Worm (Caenorhabditis elegans) whole organism, L3 larva: ENCODE results near the gene gsto-1.

Experiments
- R02D3.7 ChIP-seq: fragments of 150-350 bp; optimal IDR thresholded peaks from 2 replicates; lab custom pipeline; 2014; ENCODE audit warnings: missing biosample characterization, missing genetic modification characterization
- ceh-28 ChIP-seq: fragments of 150-350 bp; optimal IDR thresholded peaks from 2 replicates; lab custom pipeline; 2014; ENCODE audit warnings: missing biosample characterization, missing genetic modification reagents, missing genetic modification characterization
- ceh-82 ChIP-seq: fragments of 150-350 bp; optimal IDR thresholded peaks from 2 replicates; lab custom pipeline; 2014; ENCODE audit warnings: missing biosample characterization, missing genetic modification characterization
- daf-12 ChIP-seq: fragments of 150-350 bp; optimal IDR thresholded peaks from 2 replicates; lab custom pipeline; 2014; ENCODE audit warnings: missing biosample characterization, missing genetic modification reagents, missing genetic modification characterization
- egl-27 ChIP-seq: sonication (generic microtip); optimal IDR thresholded peaks from 4 replicates; lab custom pipeline; 2017; ENCODE audit warnings: missing biosample characterization, missing genetic modification reagents, missing genetic modification characterization
- egl-5 ChIP-seq: fragments of 150-350 bp; optimal IDR thresholded peaks from 2 replicates; lab custom pipeline; 2017; ENCODE audit warnings: missing biosample characterization, missing genetic modification reagents, missing genetic modification characterization, inconsistent platforms
- elt-2 ChIP-seq: sonication (generic microtip); optimal IDR thresholded peaks from 2 replicates; lab custom pipeline; 2016; ENCODE audit warnings: missing genetic modification reagents, mild to moderate bottlenecking, missing genetic modification characterization, missing compliant biosample characterization
- elt-3 ChIP-seq, 3 experiments: fragments of 150-350 bp in 1 of 3; sonication (generic microtip) in 2 of 3; optimal IDR thresholded peaks; 2 replicates in 2 of 3; 4 replicates in 1 of 3; lab custom pipeline; 2014 to 2017; ENCODE audit warnings: missing biosample characterization in 3 of 3, missing genetic modification characterization in 3 of 3
- eor-1 ChIP-seq, 2 experiments: fragments of 150-350 bp; optimal IDR thresholded peaks; 2 replicates each; lab custom pipeline; 2014 to 2018; ENCODE audit warnings: missing biosample characterization in 2 of 2, missing genetic modification characterization in 2 of 2
- fkh-2 ChIP-seq: fragments of 150-350 bp; optimal IDR thresholded peaks from 2 replicates; lab custom pipeline; 2014; ENCODE audit warnings: missing biosample characterization, missing genetic modification reagents, missing genetic modification characterization
- fos-1 ChIP-seq: fragments of 150-350 bp; optimal IDR thresholded peaks from 2 replicates; lab custom pipeline; 2014; ENCODE audit warnings: missing biosample characterization, missing genetic modification characterization
- hmg-11 ChIP-seq: sonication (generic microtip); optimal IDR thresholded peaks from 2 replicates; lab custom pipeline; 2016; ENCODE audit warnings: missing genetic modification characterization, missing compliant biosample characterization
- jun-1 ChIP-seq: fragments of 150-350 bp; optimal IDR thresholded peaks from 2 replicates; lab custom pipeline; 2014; ENCODE audit warnings: missing biosample characterization, missing genetic modification reagents, missing genetic modification characterization
- lin-15B ChIP-seq: fragments of 150-350 bp; optimal IDR thresholded peaks from 2 replicates; lab custom pipeline; 2014; ENCODE audit warnings: missing biosample characterization, missing genetic modification characterization
- lin-39 ChIP-seq: fragments of 150-350 bp; optimal IDR thresholded peaks from 2 replicates; lab custom pipeline; 2018; ENCODE audit warnings: missing biosample characterization, missing genetic modification reagents, missing genetic modification characterization
- lsy-12 ChIP-seq: sonication (generic microtip); optimal IDR thresholded peaks from 2 replicates; lab custom pipeline; 2016; ENCODE audit warnings: mild to moderate bottlenecking, missing genetic modification characterization, missing compliant biosample characterization
- nfya-1 ChIP-seq: sonication (generic microtip); optimal IDR thresholded peaks from 2 replicates; lab custom pipeline; 2017; ENCODE audit warnings: missing genetic modification characterization, mild to moderate bottlenecking, missing compliant biosample characterization, antibody characterized with exemption, moderate library complexity; ENCODE audit not compliant: insufficient read depth
- nhr-11 ChIP-seq: fragments of 150-350 bp; optimal IDR thresholded peaks from 2 replicates; lab custom pipeline; 2014; ENCODE audit warnings: missing biosample characterization, missing genetic modification characterization
- nhr-23 ChIP-seq: fragments of 150-350 bp; optimal IDR thresholded peaks from 2 replicates; lab custom pipeline; 2014; ENCODE audit warnings: missing biosample characterization, missing genetic modification reagents, missing genetic modification characterization
- nhr-237 ChIP-seq: fragments of 150-350 bp; optimal IDR thresholded peaks from 2 replicates; lab custom pipeline; 2014; ENCODE audit warnings: missing biosample characterization, missing genetic modification characterization
- nhr-25 ChIP-seq: sonication (generic microtip); optimal IDR thresholded peaks from 2 replicates; lab custom pipeline; 2017; ENCODE audit warnings: missing biosample characterization, missing genetic modification characterization
- nhr-43 ChIP-seq: sonication (generic microtip); optimal IDR thresholded peaks from 2 replicates; lab custom pipeline; 2016; ENCODE audit warnings: mild to moderate bottlenecking, missing genetic modification characterization, missing compliant biosample characterization; ENCODE audit not compliant: poor library complexity, severe bottlenecking
- nhr-76 ChIP-seq: fragments of 150-350 bp; sonication (generic microtip); optimal IDR thresholded peaks from 5 replicates; lab custom pipeline; 2014; ENCODE audit warnings: missing biosample characterization, missing genetic modification characterization
- pha-4 ChIP-seq: fragments of 150-350 bp; optimal IDR thresholded peaks from 2 replicates; lab custom pipeline; 2014; ENCODE audit warnings: missing biosample characterization, missing genetic modification reagents, missing genetic modification characterization
- pqm-1 ChIP-seq: fragments of 150-350 bp; optimal IDR thresholded peaks from 2 replicates; lab custom pipeline; 2017; ENCODE audit warnings: missing biosample characterization, missing genetic modification characterization, inconsistent platforms
- sea-2 ChIP-seq: fragments of 150-350 bp; sonication (generic microtip); optimal IDR thresholded peaks from 4 replicates; lab custom pipeline; 2014; ENCODE audit warnings: missing biosample characterization, missing genetic modification reagents, missing genetic modification characterization
- skn-1 ChIP-seq: fragments of 150-350 bp; optimal IDR thresholded peaks from 2 replicates; lab custom pipeline; 2014; ENCODE audit warnings: missing biosample characterization, missing genetic modification characterization
- snpc-4 ChIP-seq: fragments of 150-350 bp; optimal IDR thresholded peaks from 2 replicates; lab custom pipeline; 2014; ENCODE audit warnings: missing biosample characterization, missing genetic modification characterization
- tbx-2 ChIP-seq: sonication (generic microtip); optimal IDR thresholded peaks from 2 replicates; lab custom pipeline; 2016; ENCODE audit warnings: mild to moderate bottlenecking, missing genetic modification characterization, missing compliant biosample characterization
- unc-39 ChIP-seq: sonication (generic microtip); optimal IDR thresholded peaks from 4 replicates; lab custom pipeline; 2017; ENCODE audit warnings: missing biosample characterization, missing genetic modification characterization
- zag-1 ChIP-seq: fragments of 150-350 bp; optimal IDR thresholded peaks from 2 replicates; lab custom pipeline; 2014; ENCODE audit warnings: missing biosample characterization, missing genetic modification characterization
- ztf-11 ChIP-seq: fragments of 150-350 bp; optimal IDR thresholded peaks from 2 replicates; lab custom pipeline; 2014; ENCODE audit warnings: missing biosample characterization, missing genetic modification characterization
- ztf-4 ChIP-seq: fragments of 150-350 bp; optimal IDR thresholded peaks from 2 replicates; lab custom pipeline; 2014; ENCODE audit warnings: missing biosample characterization, missing genetic modification characterization

gsto-1 gene

DNA sequence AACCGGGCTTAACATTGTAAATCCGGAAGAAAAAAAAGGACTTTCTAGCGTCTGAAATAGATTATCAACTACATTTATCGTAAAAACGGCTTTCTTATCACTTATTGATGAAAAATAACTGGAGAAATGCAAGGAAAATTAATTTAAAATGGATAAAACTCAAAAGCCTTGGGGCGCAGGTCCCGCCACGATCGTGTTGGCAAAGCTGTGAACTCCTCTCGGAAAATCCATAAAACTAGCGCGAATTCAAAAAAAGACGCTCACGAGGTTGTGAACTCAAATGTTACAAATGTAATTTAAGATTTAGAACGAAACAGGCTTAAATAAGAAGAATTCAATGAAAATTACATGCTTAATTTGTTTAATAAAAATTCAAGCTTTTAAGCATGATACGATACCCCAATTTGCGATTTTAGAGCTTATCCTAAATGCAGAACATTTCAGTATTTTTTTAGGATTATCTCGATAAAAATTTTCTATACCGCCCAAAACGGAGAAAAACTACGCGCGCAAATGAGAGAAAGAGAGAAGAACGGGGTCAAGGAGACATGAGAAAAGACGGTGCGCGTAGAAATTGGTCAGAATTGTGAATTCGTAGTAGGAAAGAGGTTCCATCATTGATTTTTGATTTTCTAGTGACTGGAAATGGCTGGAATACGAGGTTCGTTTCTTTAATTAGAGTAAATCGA, 5.4 kb upstream of the gsto-1 start, which contains the start of gene C29E4.15:
TSS of gene C29E4.15 (plus strand) at position 547 of the 689 bp plus-strand sequence.
- TF ChIP-seq daf-12 (no peak), R02D3.7 (tag; lab: Kevin White, UChicago) (no peak), nhr-76 (tag; lab: Kevin White, UChicago) (no peak), elt-3 (tag; optimal IDR thresholded peaks at IDR 0.05; lab: Kevin White, UChicago) (no peak), lin-15B (tag; lab: Kevin White, UChicago) (peak; percentile 70), pha-4 (tag; lab: Kevin White, UChicago) (peak; percentile 32), pqm-1 (tag; lab: Kevin White, UChicago) (no peak), nfya-1 (tag; lab: Kevin White, UChicago) (peak; percentile 68), unc-39 (tag; lab: Kevin White, UChicago) (no peak), ceh-82 (tag; lab: Kevin White, UChicago) (no peak), nhr-11 (tag; lab: Kevin White, UChicago) (no peak), elt-2 (tag; lab: Kevin White, UChicago) (no peak), snpc-4 (tag; lab: Kevin White, UChicago) (no peak), fos-1 (no peak), egl-5 (tag; lab: Kevin White, UChicago) (peak; percentile 21), ztf-4 (tag; lab: Kevin White, UChicago) (no peak), zag-1 (no peak), nhr-237 (no peak), lsy-12 (tag; lab: Kevin White, UChicago) (no peak), jun-1 (tag; lab: Kevin White, UChicago) (no peak), hmg-11 (tag; lab: Kevin White, UChicago) (peak; percentile 19), ceh-28 (tag; lab: Kevin White, UChicago) (no peak), lin-39 (tag; lab: Kevin White, UChicago) (no peak), sea-2 (GFP tag; lab: Kevin White, UChicago) (no peak), nhr-43 (no peak)
- TF ChIP-seq, all 47 proteins: peak for 5

DNA sequence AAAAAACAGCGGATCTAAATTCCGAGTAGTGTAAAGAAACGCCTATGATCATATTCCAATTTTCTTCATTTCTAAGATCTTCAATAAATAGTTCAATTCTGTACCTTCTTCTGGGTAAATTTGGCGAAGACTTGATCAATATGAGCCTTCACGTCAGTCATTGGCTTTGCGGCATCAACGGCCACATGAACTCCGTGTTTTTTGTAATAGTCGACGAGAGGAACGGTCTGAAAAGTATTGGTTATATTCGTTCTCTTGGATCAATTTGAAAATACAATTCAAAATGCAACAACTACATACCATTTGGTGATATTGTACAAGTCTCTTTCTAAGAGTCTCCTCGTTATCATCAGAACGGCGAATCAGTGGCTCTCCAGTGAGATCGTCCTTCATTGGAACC, 3.6 kb upstream of the gsto-1 start:
- TF ChIP-seq nhr-237 (no peak), nhr-43 (peak; percentile 91), ztf-4 (tag; lab: Kevin White, UChicago) (no peak), tbx-2 (tag; lab: Kevin White, UChicago) (peak; percentile 35), fkh-2 (tag; lab: Kevin White, UChicago) (no peak)

DNA sequence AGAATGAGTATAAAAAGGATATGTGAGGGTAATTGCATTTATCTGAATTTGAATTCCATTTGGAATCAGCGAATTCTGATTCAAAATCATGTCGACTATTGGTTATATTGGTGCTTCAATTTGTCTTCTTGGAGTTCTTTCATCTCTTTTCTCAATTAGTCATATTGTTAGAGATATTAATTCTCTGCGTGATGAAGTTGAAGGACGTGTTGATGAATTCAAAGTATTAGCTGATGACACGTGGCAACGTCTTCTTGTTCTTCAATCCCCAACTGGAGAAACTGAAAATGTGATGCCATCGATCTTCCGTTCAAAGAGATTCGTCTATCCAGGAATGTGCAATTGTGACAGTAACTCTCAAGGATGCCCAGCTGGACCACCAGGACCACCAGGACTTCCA, 2.0 kb upstream of the gsto-1 start, which contains the start of gene col-90:
TSS of gene col-90 (plus strand) at position 37 of the 400 bp plus-strand sequence.
- no peak for TF ChIP-seq hmg-11 (tag; lab: Kevin White, UChicago)
- no peak for TF ChIP-seq lsy-12 (tag; lab: Kevin White, UChicago)
- TF ChIP-seq elt-2 (tag; lab: Kevin White, UChicago), result no peak
- no peak for TF ChIP-seq tbx-2 (tag; lab: Kevin White, UChicago)
- peak; percentile 55 for TF ChIP-seq nhr-25 (tag; lab: Kevin White, UChicago)
- peak; percentile 61 for TF ChIP-seq nhr-43

DNA sequence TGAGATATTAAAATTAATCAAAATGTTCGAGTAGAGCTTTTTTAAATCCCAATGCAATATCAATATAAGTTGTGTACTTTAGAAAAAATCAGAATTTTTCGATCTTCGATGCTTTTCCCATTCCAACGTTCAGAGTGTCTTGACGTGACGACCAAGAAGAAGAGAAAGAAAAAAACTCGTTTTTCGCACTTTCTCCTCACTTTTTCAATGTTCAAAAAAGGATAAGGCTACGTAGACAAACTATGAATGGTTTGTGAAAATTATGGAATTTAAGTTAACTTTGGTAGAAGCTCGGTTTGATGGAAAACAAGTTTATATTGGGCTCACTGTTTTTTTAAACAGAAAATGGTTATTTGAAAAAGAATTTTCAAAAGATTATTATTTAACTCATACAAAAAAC, 859 bp upstream of the gsto-1 start:
- no peak for TF ChIP-seq eor-1 (tag; optimal IDR thresholded peaks at IDR 0.05; lab: Kevin White, UChicago)
- no peak for TF ChIP-seq egl-27 (tag; lab: Kevin White, UChicago)
- no peak for TF ChIP-seq unc-39 (tag; lab: Kevin White, UChicago)
- no peak for TF ChIP-seq fkh-2 (tag; lab: Kevin White, UChicago)
- TF ChIP-seq lin-39 (tag; lab: Kevin White, UChicago), result no peak
- TF ChIP-seq ztf-11 (tag; lab: Kevin White, UChicago), result no peak
- TF ChIP-seq zag-1, result no peak
- TF ChIP-seq daf-12, result no peak
- no peak for TF ChIP-seq sea-2 (GFP tag; lab: Kevin White, UChicago)
- TF ChIP-seq nhr-23 (tag; lab: Kevin White, UChicago), result no peak
- TF ChIP-seq nfya-1 (tag; lab: Kevin White, UChicago), result no peak
- TF ChIP-seq snpc-4 (tag; lab: Kevin White, UChicago), result no peak
- TF ChIP-seq skn-1 (tag; lab: Kevin White, UChicago), result no peak
- TF ChIP-seq nhr-76 (tag; lab: Kevin White, UChicago), result no peak
- no peak for TF ChIP-seq elt-2 (tag; lab: Kevin White, UChicago)
- TF ChIP-seq nhr-237, result no peak
- TF ChIP-seq, all 47 proteins: peak for 0
